Worm (Caenorhabditis elegans): Measurements from ENCODE around the gene alh-5.
A peak's percentile ranks its signal among the peaks of the same experiment; 100 is the strongest.

The alh-5 gene

DNA sequence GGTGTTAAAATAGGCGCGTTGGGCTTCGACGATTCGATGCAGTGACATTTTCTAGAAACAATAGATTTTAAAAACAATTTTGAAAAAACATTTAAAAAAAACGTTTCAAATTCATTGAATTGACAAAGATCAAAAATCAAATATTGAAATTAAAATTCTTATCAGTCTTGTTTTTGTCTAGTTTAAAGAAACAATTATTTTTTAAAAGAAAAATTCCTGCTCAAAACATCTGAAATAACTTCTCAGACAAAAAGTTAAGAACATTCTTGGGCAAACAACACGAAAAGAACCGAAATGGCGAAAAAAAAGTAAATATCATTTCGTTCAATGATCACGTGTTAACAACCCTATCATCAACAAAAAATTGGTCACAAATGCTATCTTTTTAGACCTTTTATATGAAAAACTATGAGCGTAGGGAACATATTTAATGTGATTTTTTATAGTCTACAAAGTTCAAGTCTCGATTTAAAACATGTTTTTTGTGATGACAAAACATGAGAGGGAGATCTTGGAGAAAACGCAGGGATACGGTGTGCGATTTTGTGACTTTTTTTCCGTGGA, at the start of gene alh-5:
Gene alh-5, minus strand, starts transcription at position 51 of the 564 bp plus-strand sequence.
- TF ChIP-seq nhr-80 (tag; optimal IDR thresholded peaks at IDR 0.05) (peak; percentile 19), attf-3 (GFP tag; conservative IDR thresholded peaks at IDR 0.05) (no peak)

DNA sequence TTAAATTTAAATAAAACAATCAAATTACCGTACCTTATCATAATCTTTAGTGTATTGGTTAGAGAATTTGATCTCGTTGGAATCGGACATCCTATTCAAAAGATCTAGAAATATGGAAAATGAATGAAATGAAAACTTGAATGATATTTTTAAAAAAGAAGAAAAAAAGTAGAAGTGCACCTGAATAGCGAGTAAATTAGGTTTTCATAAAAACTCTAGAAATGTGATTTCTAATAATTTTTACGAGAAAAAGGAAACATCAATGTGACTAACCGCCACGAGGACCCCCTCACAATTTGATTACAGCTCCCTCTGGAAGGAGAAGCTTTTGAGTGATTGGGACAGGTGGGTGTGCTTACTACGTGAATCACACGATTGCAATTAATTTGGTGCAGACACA, 46.6 kb upstream of the alh-5 start, which contains the start of gene Y40B10A.5:
Gene Y40B10A.5, minus strand, starts transcription at position 101 of the 400 bp plus-strand sequence.
- no peak for TF ChIP-seq pha-4 (tag; optimal IDR thresholded peaks at IDR 0.05)
- no peak for TF ChIP-seq madf-3 (GFP tag; IDR thresholded peaks at IDR 0.05)
- TF ChIP-seq rcor-1 (GFP tag; IDR thresholded peaks at IDR 0.05): no peak
- TF ChIP-seq nhr-27 (tag; optimal IDR thresholded peaks at IDR 0.05): no peak
- TF ChIP-seq ceh-100 (GFP tag; IDR thresholded peaks at IDR 0.05): no peak
- no peak for TF ChIP-seq sdz-38 (tag; optimal IDR thresholded peaks at IDR 0.05)
- no peak for TF ChIP-seq B0019.2 (GFP tag; conservative IDR thresholded peaks at IDR 0.05)
- no peak for TF ChIP-seq attf-5 (GFP tag; optimal IDR thresholded peaks at IDR 0.05)
- no peak for TF ChIP-seq mes-4 (tag; optimal IDR thresholded peaks at IDR 0.05)
- TF ChIP-seq madf-10 (tag; optimal IDR thresholded peaks at IDR 0.05): no peak
- TF ChIP-seq rpc-1 (optimal IDR thresholded peaks at IDR 0.05): no peak
- TF ChIP-seq rpc-1 (tag; optimal IDR thresholded peaks at IDR 0.05): no peak
- TF ChIP-seq efl-1 (GFP tag; optimal IDR thresholded peaks at IDR 0.05): no peak
- TF ChIP-seq ceh-79 (tag; optimal IDR thresholded peaks at IDR 0.05): no peak
- no peak for TF ChIP-seq tbp1 (GFP tag; optimal IDR thresholded peaks at IDR 0.05)

DNA sequence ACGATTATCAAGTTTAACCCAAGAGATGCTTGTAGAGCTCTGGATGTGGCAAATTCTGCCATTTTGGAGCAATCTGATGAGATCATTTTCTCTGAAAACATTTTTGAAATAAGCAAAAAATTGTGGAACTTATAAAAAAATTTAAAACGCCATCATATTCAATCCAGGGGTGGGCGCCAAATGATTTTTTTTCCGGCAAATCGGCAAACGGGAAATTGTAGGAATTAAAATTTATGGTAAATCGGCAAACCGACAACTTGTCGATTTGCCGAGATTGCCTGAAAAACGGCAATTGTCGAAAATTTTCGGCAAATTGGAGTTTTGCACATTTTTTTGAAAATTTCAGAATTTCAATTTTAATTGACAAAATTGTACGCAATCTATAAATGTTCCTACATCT, 36.2 kb upstream of the alh-5 start, which contains the start of gene srab-23:
Gene srab-23, minus strand, starts transcription at position 101 of the 400 bp plus-strand sequence.
- TF ChIP-seq unc-62 (GFP tag; optimal IDR thresholded peaks at IDR 0.05) (no peak), unc-130 (GFP tag; optimal IDR thresholded peaks at IDR 0.05) (no peak), Y67H2A.10 (GFP tag; conservative IDR thresholded peaks at IDR 0.05) (no peak), attf-3 (GFP tag; conservative IDR thresholded peaks at IDR 0.05) (no peak), lin-26 (GFP tag; IDR thresholded peaks at IDR 0.05) (no peak), F57C9.4 (tag; optimal IDR thresholded peaks at IDR 0.05) (no peak), snpc-4 (GFP tag; optimal IDR thresholded peaks at IDR 0.05) (no peak), snpc-4 (tag; optimal IDR thresholded peaks at IDR 0.05) (no peak), C06A6.2 (GFP tag; conservative IDR thresholded peaks at IDR 0.05) (no peak), nfyb-1 (GFP tag; IDR thresholded peaks at IDR 0.05) (no peak), nhr-179 (tag; optimal IDR thresholded peaks at IDR 0.05) (no peak), sptf-2 (GFP tag; optimal IDR thresholded peaks at IDR 0.05) (no peak), lin-35 (GFP tag; optimal IDR thresholded peaks at IDR 0.05) (no peak), lin-54 (GFP tag; optimal IDR thresholded peaks at IDR 0.05) (no peak), ztf-28 (GFP tag; IDR thresholded peaks at IDR 0.05) (no peak), hrde-1 (tag; optimal IDR thresholded peaks at IDR 0.05; ENCODE audit: borderline replicate concordance) (no peak), Y53F4B.3 (GFP tag; IDR thresholded peaks at IDR 0.05) (no peak), F23B12.7 (tag; optimal IDR thresholded peaks at IDR 0.05; ENCODE audit: insufficient read depth) (no peak), B0035.1 (tag; optimal IDR thresholded peaks at IDR 0.05) (no peak), let-526 (GFP tag; IDR thresholded peaks at IDR 0.05) (no peak), F37B4.10 (GFP tag; IDR thresholded peaks at IDR 0.05) (no peak)

Data from whole organism, young adult.